Worm (Caenorhabditis elegans) whole organism, L1 larva: ENCODE data around the gene F49C5.9.

Source experiments
- C04F5.9 ChIP-seq: sonication (generic microtip); optimal IDR thresholded peaks from 2 replicates; lab custom pipeline; 2016; ENCODE audit warnings: missing genetic modification characterization, missing compliant biosample characterization
- ama-1 ChIP-seq: fragments of 150-350 bp; optimal IDR thresholded peaks from 2 replicates; lab custom pipeline; 2014
- blmp-1 ChIP-seq: fragments of 150-350 bp; optimal IDR thresholded peaks from 2 replicates; lab custom pipeline; 2014; ENCODE audit warnings: missing biosample characterization, missing genetic modification characterization
- grh-1 ChIP-seq: fragments of 200-800 bp; sonication (Bioruptor generic); IDR thresholded peaks from 2 replicates; pipeline ENCODE4 v1.3.6; 2022; ENCODE audit warnings: missing genetic modification reagents, missing genetic modification characterization, missing compliant biosample characterization
- lin-13 ChIP-seq: fragments of 150-350 bp; optimal IDR thresholded peaks from 2 replicates; lab custom pipeline; 2014; ENCODE audit warnings: missing biosample characterization, missing genetic modification reagents, missing genetic modification characterization
- nhr-12 ChIP-seq: sonication (generic microtip); optimal IDR thresholded peaks from 2 replicates; lab custom pipeline; 2017; ENCODE audit warnings: missing biosample characterization, missing genetic modification characterization
- nhr-237 ChIP-seq: fragments of 150-350 bp; optimal IDR thresholded peaks from 2 replicates; lab custom pipeline; 2014; ENCODE audit warnings: missing biosample characterization, missing genetic modification characterization
- skn-1 ChIP-seq: fragments of 150-350 bp; optimal IDR thresholded peaks from 2 replicates; lab custom pipeline; 2014; ENCODE audit warnings: missing biosample characterization, missing genetic modification characterization
- unc-62 ChIP-seq: fragments of 150-350 bp; optimal IDR thresholded peaks from 2 replicates; lab custom pipeline; 2014; ENCODE audit warnings: missing biosample characterization, missing genetic modification reagents, missing genetic modification characterization

DNA sequence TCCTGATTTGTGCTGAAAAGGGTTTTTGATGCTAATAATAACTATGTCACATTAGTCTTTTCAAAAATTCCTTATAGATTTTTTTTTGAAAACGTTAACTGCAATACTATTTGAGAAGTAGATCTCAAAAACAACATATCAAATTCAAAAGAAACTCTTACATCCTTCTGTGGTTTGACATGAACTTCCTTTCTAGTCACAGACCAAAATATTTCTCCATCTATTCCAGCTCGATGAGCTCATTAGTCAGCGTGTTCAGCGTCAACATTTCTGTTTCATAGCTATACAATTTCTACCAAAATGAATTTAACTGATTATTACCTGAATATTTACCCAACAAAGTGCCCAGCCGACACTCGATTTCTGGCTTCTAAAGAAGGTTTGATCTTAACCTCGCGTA is 35.8 kb downstream of the F49C5.9 start, which contains the start of gene srh-67:
- TF ChIP-seq grh-1 (no peak), blmp-1 (no peak), lin-13 (GFP tag; lab: Kevin White, UChicago) (no peak), nhr-237 (tag; lab: Kevin White, UChicago) (no peak), ama-1 (lab: Kevin White, UChicago) (no peak), C04F5.9 (tag; lab: Kevin White, UChicago) (no peak), skn-1 (tag; lab: Kevin White, UChicago) (no peak), unc-62 (no peak), nhr-12 (tag; lab: Kevin White, UChicago) (no peak)
